Worm (Caenorhabditis elegans) whole organism, L2 larva: ENCODE results near the gene ins-37.
A peak's percentile ranks its signal among the peaks of the same experiment; 100 is the strongest.

ENCODE experiments used
- C34F6.9 ChIP-seq: fragments of 150-350 bp; optimal IDR thresholded peaks from 2 replicates; lab custom pipeline; 2014; ENCODE audit warnings: missing biosample characterization, missing genetic modification characterization
- R02D3.7 ChIP-seq: fragments of 150-350 bp; optimal IDR thresholded peaks from 2 replicates; lab custom pipeline; 2014; ENCODE audit warnings: missing biosample characterization, missing genetic modification characterization
- Y55F3AM.14 ChIP-seq: fragments of 200-800 bp; sonication (Bioruptor generic); optimal IDR thresholded peaks from 2 replicates; lab custom pipeline; 2018; ENCODE audit warnings: mild to moderate bottlenecking, missing genetic modification characterization, missing compliant biosample characterization
- alr-1 ChIP-seq: fragments of 150-350 bp; optimal IDR thresholded peaks from 2 replicates; lab custom pipeline; 2014; ENCODE audit warnings: missing biosample characterization, missing genetic modification characterization
- ama-1 ChIP-seq: fragments of 150-350 bp; optimal IDR thresholded peaks from 2 replicates; lab custom pipeline; 2018; ENCODE audit warnings: inconsistent platforms
- blmp-1 ChIP-seq: sonication (generic microtip); optimal IDR thresholded peaks from 2 replicates; lab custom pipeline; 2017; ENCODE audit warnings: missing genetic modification characterization, mild to moderate bottlenecking, missing compliant biosample characterization, antibody characterized with exemption, moderate library complexity; ENCODE audit not compliant: insufficient read depth
- ceh-82 ChIP-seq: fragments of 150-350 bp; optimal IDR thresholded peaks from 2 replicates; lab custom pipeline; 2014; ENCODE audit warnings: missing biosample characterization, missing genetic modification characterization
- egl-27 ChIP-seq: sonication (generic microtip); optimal IDR thresholded peaks from 3 replicates; lab custom pipeline; 2017; ENCODE audit warnings: missing biosample characterization, missing genetic modification reagents, missing genetic modification characterization
- fos-1 ChIP-seq: fragments of 150-350 bp; optimal IDR thresholded peaks from 2 replicates; lab custom pipeline; 2014; ENCODE audit warnings: missing biosample characterization, missing genetic modification characterization
- gmeb-1 ChIP-seq: fragments of 150-350 bp; optimal IDR thresholded peaks from 2 replicates; lab custom pipeline; 2014; ENCODE audit warnings: missing biosample characterization, missing genetic modification characterization
- lin-11 ChIP-seq: fragments of 150-350 bp; sonication (generic microtip); optimal IDR thresholded peaks from 2 replicates; lab custom pipeline; 2014; ENCODE audit warnings: missing biosample characterization, missing genetic modification characterization, inconsistent platforms, mixed read lengths
- lsy-2 ChIP-seq, 2 experiments: fragments of 150-350 bp in 1 of 2; sonication (generic microtip) in 1 of 2; optimal IDR thresholded peaks; 2 replicates each; lab custom pipeline; 2014 to 2017; ENCODE audit warnings: missing biosample characterization in 2 of 2, missing genetic modification characterization in 2 of 2
- mab-5 ChIP-seq: fragments of 150-350 bp; optimal IDR thresholded peaks from 2 replicates; lab custom pipeline; 2014; ENCODE audit warnings: missing biosample characterization, missing genetic modification characterization
- nhr-10 ChIP-seq: sonication (generic microtip); optimal IDR thresholded peaks from 2 replicates; lab custom pipeline; 2017; ENCODE audit warnings: missing biosample characterization, missing genetic modification characterization
- nhr-11 ChIP-seq: fragments of 150-350 bp; optimal IDR thresholded peaks from 2 replicates; lab custom pipeline; 2014; ENCODE audit warnings: missing biosample characterization, missing genetic modification characterization
- nhr-12 ChIP-seq: fragments of 150-350 bp; optimal IDR thresholded peaks from 2 replicates; lab custom pipeline; 2014; ENCODE audit warnings: missing biosample characterization, missing genetic modification characterization
- nhr-129 ChIP-seq: fragments of 150-350 bp; optimal IDR thresholded peaks from 2 replicates; lab custom pipeline; 2014; ENCODE audit warnings: missing biosample characterization, missing genetic modification characterization
- nhr-21 ChIP-seq: fragments of 150-350 bp; optimal IDR thresholded peaks from 2 replicates; lab custom pipeline; 2014; ENCODE audit warnings: missing biosample characterization, missing genetic modification characterization
- nhr-23 ChIP-seq: fragments of 150-350 bp; optimal IDR thresholded peaks from 2 replicates; lab custom pipeline; 2014; ENCODE audit warnings: missing biosample characterization, missing genetic modification reagents, missing genetic modification characterization
- nhr-25 ChIP-seq: fragments of 150-350 bp; sonication (generic microtip); optimal IDR thresholded peaks from 3 replicates; lab custom pipeline; 2014; ENCODE audit warnings: missing biosample characterization, missing genetic modification characterization
- nhr-77 ChIP-seq: fragments of 150-350 bp; optimal IDR thresholded peaks from 2 replicates; lab custom pipeline; 2014; ENCODE audit warnings: missing biosample characterization, missing genetic modification characterization
- peb-1 ChIP-seq: fragments of 150-350 bp; optimal IDR thresholded peaks from 2 replicates; lab custom pipeline; 2014; ENCODE audit warnings: missing biosample characterization, missing genetic modification characterization
- sem-4 ChIP-seq: fragments of 150-350 bp; optimal IDR thresholded peaks from 2 replicates; lab custom pipeline; 2014; ENCODE audit warnings: missing biosample characterization, missing genetic modification reagents, missing genetic modification characterization
- sma-3 ChIP-seq: sonication (generic microtip); optimal IDR thresholded peaks from 2 replicates; lab custom pipeline; 2016; ENCODE audit warnings: missing genetic modification reagents, missing genetic modification characterization, missing compliant biosample characterization
- sma-9 ChIP-seq, 2 experiments: fragments of 150-350 bp in 1 of 2; sonication (generic microtip) in 1 of 2; optimal IDR thresholded peaks; 2 replicates each; lab custom pipeline; 2014 to 2016; ENCODE audit warnings: missing genetic modification characterization in 2 of 2, mild to moderate bottlenecking in 1 of 2, missing biosample characterization in 1 of 2, missing compliant biosample characterization in 1 of 2, missing genetic modification reagents in 1 of 2, moderate library complexity in 1 of 2
- snpc-4 ChIP-seq: fragments of 150-350 bp; optimal IDR thresholded peaks from 2 replicates; lab custom pipeline; 2014; ENCODE audit warnings: missing biosample characterization, missing genetic modification characterization
- unc-55 ChIP-seq: fragments of 150-350 bp; sonication (generic microtip); optimal IDR thresholded peaks from 3 replicates; lab custom pipeline; 2014; ENCODE audit warnings: missing biosample characterization, missing genetic modification reagents, missing genetic modification characterization
- unc-62 ChIP-seq: fragments of 150-350 bp; optimal IDR thresholded peaks from 2 replicates; lab custom pipeline; 2014; ENCODE audit warnings: missing biosample characterization, missing genetic modification reagents, missing genetic modification characterization
- zag-1 ChIP-seq: fragments of 150-350 bp; optimal IDR thresholded peaks from 2 replicates; lab custom pipeline; 2014; ENCODE audit warnings: missing biosample characterization, missing genetic modification characterization
- ztf-1 ChIP-seq: fragments of 200-800 bp; sonication (Bioruptor generic); conservative IDR thresholded peaks from 2 replicates; pipeline ENCODE4 v1.3.6; 2022; ENCODE audit warnings: missing genetic modification characterization, missing compliant biosample characterization
- ztf-11 ChIP-seq: sonication (generic microtip); optimal IDR thresholded peaks from 2 replicates; lab custom pipeline; 2017; ENCODE audit warnings: missing biosample characterization, missing genetic modification characterization

ins-37 gene

ce11 chrII:13813950-13814349, 22.0 kb downstream of the ins-37 start:
- no peak for TF ChIP-seq nhr-11
- no peak for TF ChIP-seq nhr-23
- no peak for TF ChIP-seq ama-1 (lab: Kevin White, UChicago)
- no peak for TF ChIP-seq nhr-10 (tag; lab: Kevin White, UChicago)
- peak; percentile 43 for TF ChIP-seq fos-1 (tag; lab: Kevin White, UChicago)
- peak; percentile 14 for TF ChIP-seq sma-9 (GFP tag; optimal IDR thresholded peaks at IDR 0.05; lab: Kevin White, UChicago)
- TF ChIP-seq sma-9 (tag; optimal IDR thresholded peaks at IDR 0.05; lab: Kevin White, UChicago), result no peak

ce11 chrII:13813413-13813812, 22.5 kb downstream of the ins-37 start:
- TF ChIP-seq snpc-4 (tag; lab: Kevin White, UChicago) (peak; percentile 76), nhr-23 (no peak), sma-9 (GFP tag; optimal IDR thresholded peaks at IDR 0.05; lab: Kevin White, UChicago) (peak; percentile 15), sma-9 (tag; optimal IDR thresholded peaks at IDR 0.05; lab: Kevin White, UChicago) (no peak), nhr-21 (tag; lab: Kevin White, UChicago) (no peak), lsy-2 (tag; optimal IDR thresholded peaks at IDR 0.05; lab: Kevin White, UChicago) (peak in 1 of 2 experiments; percentile 33), C34F6.9 (peak; percentile 33), ztf-1 (GFP tag; lab: Robert Waterston, UW) (no peak), unc-55 (GFP tag; lab: Kevin White, UChicago) (no peak), nhr-129 (tag; lab: Kevin White, UChicago) (no peak), zag-1 (tag; lab: Kevin White, UChicago) (peak; percentile 3), blmp-1 (tag; lab: Kevin White, UChicago) (no peak)

ce11 chrII:13812335-13812734, 23.6 kb downstream of the ins-37 start:
- no peak for TF ChIP-seq nhr-11
- no peak for TF ChIP-seq ztf-11 (tag; lab: Kevin White, UChicago)
- no peak for TF ChIP-seq nhr-12 (tag; lab: Kevin White, UChicago)
- TF ChIP-seq R02D3.7, result no peak
- no peak for TF ChIP-seq mab-5 (tag; lab: Kevin White, UChicago)
- no peak for TF ChIP-seq ceh-82 (tag; lab: Kevin White, UChicago)
- no peak for TF ChIP-seq snpc-4 (tag; lab: Kevin White, UChicago)
- TF ChIP-seq sem-4 (tag; lab: Kevin White, UChicago), result no peak
- no peak for TF ChIP-seq nhr-77
- no peak for TF ChIP-seq alr-1 (tag; lab: Kevin White, UChicago)
- no peak for TF ChIP-seq sma-3
- no peak for TF ChIP-seq zag-1 (tag; lab: Kevin White, UChicago)
- TF ChIP-seq nhr-129 (tag; lab: Kevin White, UChicago), result no peak
- TF ChIP-seq sma-9 (GFP tag; optimal IDR thresholded peaks at IDR 0.05; lab: Kevin White, UChicago), result no peak
- no peak for TF ChIP-seq sma-9 (tag; optimal IDR thresholded peaks at IDR 0.05; lab: Kevin White, UChicago)
- TF ChIP-seq egl-27 (tag; lab: Kevin White, UChicago), result no peak
- TF ChIP-seq gmeb-1 (tag; lab: Kevin White, UChicago), result no peak
- TF ChIP-seq, all 48 proteins: peak for 0

ce11 chrII:13806269-13806668, 29.6 kb downstream of the ins-37 start:
- TF ChIP-seq nhr-10 (tag; lab: Kevin White, UChicago), result no peak
- no peak for TF ChIP-seq nhr-129 (tag; lab: Kevin White, UChicago)
- TF ChIP-seq Y55F3AM.14, result no peak
- TF ChIP-seq alr-1 (tag; lab: Kevin White, UChicago), result no peak
- TF ChIP-seq nhr-11, result no peak
- no peak for TF ChIP-seq lin-11 (tag; lab: Kevin White, UChicago)
- no peak for TF ChIP-seq peb-1 (tag; lab: Kevin White, UChicago)
- no peak for TF ChIP-seq nhr-23
- no peak for TF ChIP-seq sem-4 (tag; lab: Kevin White, UChicago)
- no peak for TF ChIP-seq nhr-25 (tag; lab: Kevin White, UChicago)

ce11 chrII:13796312-13796711, 39.6 kb downstream of the ins-37 start:
- TF ChIP-seq unc-62 (GFP tag; lab: Kevin White, UChicago), result no peak
- no peak for TF ChIP-seq blmp-1 (tag; lab: Kevin White, UChicago)
- TF ChIP-seq egl-27 (tag; lab: Kevin White, UChicago), result no peak
- no peak for TF ChIP-seq ztf-11 (tag; lab: Kevin White, UChicago)
- TF ChIP-seq lsy-2 (tag; optimal IDR thresholded peaks at IDR 0.05; lab: Kevin White, UChicago), result no peak
